Fruit fly (Drosophila melanogaster) whole organism, embryonic: Measurements from ENCODE around the gene CG42693.

ENCODE experiments used
- Bteb2 ChIP-seq: fragments of 200-800 bp; sonication (Bioruptor generic); optimal IDR thresholded peaks from 2 replicates; lab custom pipeline; 2016; ENCODE audit warnings: missing biosample characterization, missing genetic modification characterization
- CG10267 ChIP-seq: fragments of 200-800 bp; sonication (Bioruptor generic); optimal IDR thresholded peaks from 2 replicates; lab custom pipeline; 2018; ENCODE audit warnings: missing biosample characterization, mild to moderate bottlenecking, missing genetic modification characterization, moderate library complexity
- CG10979 ChIP-seq: fragments of 200-800 bp; sonication (Bioruptor generic); optimal IDR thresholded peaks from 2 replicates; lab custom pipeline; 2018; ENCODE audit warnings: missing biosample characterization, mild to moderate bottlenecking, missing genetic modification characterization, moderate library complexity
- CG12104 ChIP-seq: fragments of 200-800 bp; sonication (Bioruptor generic); optimal IDR thresholded peaks from 3 replicates; lab custom pipeline; 2016; ENCODE audit warnings: missing biosample characterization, missing genetic modification characterization
- CG12391 ChIP-seq: fragments of 200-800 bp; sonication (Bioruptor generic); optimal IDR thresholded peaks from 3 replicates; lab custom pipeline; 2018; ENCODE audit warnings: missing biosample characterization, mild to moderate bottlenecking, missing genetic modification characterization, moderate library complexity
- CG14860 ChIP-seq: fragments of 200-800 bp; sonication (Bioruptor generic); IDR thresholded peaks from 3 replicates; pipeline ENCODE4 v1.3.6; 2022; ENCODE audit warnings: missing biosample characterization, missing genetic modification characterization; ENCODE audit not compliant: partially characterized antibody
- CG15601 ChIP-seq: fragments of 200-800 bp; sonication (Bioruptor generic); optimal IDR thresholded peaks from 3 replicates; lab custom pipeline; 2019; ENCODE audit warnings: missing biosample characterization, mild to moderate bottlenecking, missing genetic modification characterization, moderate library complexity
- CG1603 ChIP-seq: fragments of 200-800 bp; sonication (Bioruptor generic); optimal IDR thresholded peaks from 2 replicates; lab custom pipeline; 2019; ENCODE audit warnings: missing biosample characterization, mild to moderate bottlenecking, missing genetic modification characterization, moderate library complexity
- CG16779 ChIP-seq: fragments of 200-800 bp; sonication (Bioruptor generic); IDR thresholded peaks from 2 replicates; pipeline ENCODE4 v1.3.6; 2022; ENCODE audit warnings: missing biosample characterization, missing genetic modification characterization
- CG32772 ChIP-seq: fragments of 200-800 bp; sonication (Bioruptor generic); IDR thresholded peaks from 2 replicates; pipeline ENCODE4 v1.3.6; 2022; ENCODE audit warnings: missing biosample characterization, missing genetic modification characterization
- CG3847 ChIP-seq: fragments of 200-800 bp; sonication (Bioruptor generic); IDR thresholded peaks from 2 replicates; pipeline ENCODE4 v1.3.6; 2022; ENCODE audit warnings: missing biosample characterization, missing genetic modification characterization
- CG4360 ChIP-seq: fragments of 200-800 bp; sonication (Bioruptor generic); IDR thresholded peaks from 2 replicates; pipeline ENCODE4 v1.3.6; 2022; ENCODE audit warnings: missing biosample characterization, missing genetic modification characterization
- CG4424 ChIP-seq: fragments of 200-800 bp; sonication (Bioruptor generic); optimal IDR thresholded peaks from 3 replicates; lab custom pipeline; 2016; ENCODE audit warnings: missing biosample characterization, missing genetic modification characterization
- CG6689 ChIP-seq: fragments of 200-800 bp; sonication (Bioruptor generic); IDR thresholded peaks from 2 replicates; pipeline ENCODE4 v1.3.6; 2022; ENCODE audit warnings: missing biosample characterization, missing genetic modification characterization
- CG8089 ChIP-seq: fragments of 200-800 bp; sonication (Bioruptor generic); optimal IDR thresholded peaks from 3 replicates; lab custom pipeline; 2016; ENCODE audit warnings: missing biosample characterization, missing genetic modification characterization
- Chrac-16 ChIP-seq: fragments of 200-800 bp; sonication (Bioruptor generic); optimal IDR thresholded peaks from 3 replicates; lab custom pipeline; 2016; ENCODE audit warnings: missing biosample characterization, missing genetic modification characterization
- CoRest ChIP-seq: fragments of 200-800 bp; sonication (Bioruptor generic); optimal IDR thresholded peaks from 3 replicates; lab custom pipeline; 2018; ENCODE audit warnings: missing biosample characterization, mild to moderate bottlenecking, missing genetic modification characterization, moderate library complexity
- E2f1 ChIP-seq: fragments of 200-800 bp; sonication (Bioruptor generic); IDR thresholded peaks from 2 replicates; pipeline ENCODE4 v1.3.6; 2022; ENCODE audit warnings: missing biosample characterization, missing genetic modification characterization
- Hsf ChIP-seq: fragments of 200-800 bp; sonication (Bioruptor generic); optimal IDR thresholded peaks from 3 replicates; lab custom pipeline; 2016; ENCODE audit warnings: missing biosample characterization, missing genetic modification characterization
- Jarid2 ChIP-seq: fragments of 200-800 bp; sonication (Bioruptor generic); optimal IDR thresholded peaks from 3 replicates; lab custom pipeline; 2017; ENCODE audit warnings: mild to moderate bottlenecking, missing biosample characterization, missing genetic modification reagents, missing genetic modification characterization
- Nf-YC ChIP-seq: fragments of 200-800 bp; optimal IDR thresholded peaks from 3 replicates; lab custom pipeline; 2019; ENCODE audit warnings: missing biosample characterization, mild to moderate bottlenecking, missing genetic modification characterization, moderate library complexity
- Ssrp ChIP-seq: fragments of 200-800 bp; sonication (Bioruptor generic); optimal IDR thresholded peaks from 2 replicates; lab custom pipeline; 2018; ENCODE audit warnings: missing biosample characterization, mild to moderate bottlenecking, missing genetic modification characterization, moderate library complexity
- Vsx1 ChIP-seq: fragments of 200-800 bp; sonication (Bioruptor generic); optimal IDR thresholded peaks from 2 replicates; lab custom pipeline; 2017; ENCODE audit warnings: missing biosample characterization, mild to moderate bottlenecking, missing genetic modification characterization, missing genetic modification reagents
- az2 ChIP-seq: fragments of 200-800 bp; sonication (Bioruptor generic); optimal IDR thresholded peaks from 3 replicates; lab custom pipeline; 2016; ENCODE audit warnings: missing biosample characterization, missing genetic modification characterization
- bbx ChIP-seq: fragments of 200-800 bp; sonication (Bioruptor generic); IDR thresholded peaks from 2 replicates; pipeline ENCODE4 v1.3.6; 2022; ENCODE audit warnings: missing biosample characterization, missing genetic modification characterization; ENCODE audit not compliant: partially characterized antibody
- bcd ChIP-seq: fragments of 200-800 bp; sonication (Bioruptor generic); optimal IDR thresholded peaks from 2 replicates; lab custom pipeline; 2017; ENCODE audit warnings: missing biosample characterization, mild to moderate bottlenecking, missing genetic modification characterization
- bsh ChIP-seq, 2 experiments: fragments of 200-800 bp; sonication (Bioruptor generic); optimal IDR thresholded peaks; 2 replicates each; lab custom pipeline; 2017 to 2018; ENCODE audit warnings: mild to moderate bottlenecking in 2 of 2, missing biosample characterization in 2 of 2, missing genetic modification characterization in 2 of 2, moderate library complexity in 1 of 2
- corto ChIP-seq: fragments of 200-800 bp; sonication (Bioruptor generic); optimal IDR thresholded peaks from 2 replicates; lab custom pipeline; 2016; ENCODE audit warnings: missing biosample characterization, mild to moderate bottlenecking, missing genetic modification characterization, moderate library complexity
- dm ChIP-seq: fragments of 200-800 bp; sonication (Bioruptor generic); optimal IDR thresholded peaks from 3 replicates; lab custom pipeline; 2016; ENCODE audit warnings: missing biosample characterization, missing genetic modification characterization
- dmrt99B ChIP-seq: fragments of 200-800 bp; sonication (Bioruptor generic); optimal IDR thresholded peaks from 2 replicates; lab custom pipeline; 2018; ENCODE audit warnings: missing biosample characterization, mild to moderate bottlenecking, missing genetic modification characterization, moderate library complexity
- fd102C ChIP-seq: fragments of 200-800 bp; sonication (Bioruptor generic); optimal IDR thresholded peaks from 2 replicates; lab custom pipeline; 2018; ENCODE audit warnings: missing biosample characterization, mild to moderate bottlenecking, missing genetic modification characterization, moderate library complexity
- gce ChIP-seq: fragments of 200-800 bp; sonication (Bioruptor generic); IDR thresholded peaks from 3 replicates; pipeline ENCODE4 v1.3.6; 2022; ENCODE audit warnings: missing biosample characterization, missing genetic modification characterization
- kay ChIP-seq: fragments of 200-800 bp; sonication (Bioruptor generic); optimal IDR thresholded peaks from 2 replicates; lab custom pipeline; 2016; ENCODE audit warnings: missing biosample characterization, missing genetic modification characterization
- kni ChIP-seq: fragments of 200-800 bp; sonication (Bioruptor generic); optimal IDR thresholded peaks from 3 replicates; lab custom pipeline; 2017; ENCODE audit warnings: mild to moderate bottlenecking, missing biosample characterization, missing genetic modification reagents, missing genetic modification characterization
- row ChIP-seq: fragments of 200-800 bp; sonication (Bioruptor generic); IDR thresholded peaks from 3 replicates; pipeline ENCODE4 v1.3.6; 2022; ENCODE audit warnings: missing biosample characterization, missing genetic modification characterization
- sens ChIP-seq: fragments of 200-800 bp; sonication (Bioruptor generic); peaks from one replicate; lab custom pipeline; 2016; ENCODE audit warnings: missing biosample characterization, missing genetic modification characterization
- unpg ChIP-seq: fragments of 200-800 bp; sonication (Bioruptor generic); optimal IDR thresholded peaks from 3 replicates; lab custom pipeline; 2018; ENCODE audit warnings: missing biosample characterization, mild to moderate bottlenecking, missing genetic modification characterization, moderate library complexity
- usp ChIP-seq: fragments of >200 bp; optimal IDR thresholded peaks from 2 replicates; lab custom pipeline; 2017; ENCODE audit warnings: missing biosample characterization, missing genetic modification characterization
- zf30C ChIP-seq: fragments of 200-800 bp; sonication (Bioruptor generic); optimal IDR thresholded peaks from 3 replicates; lab custom pipeline; 2018; ENCODE audit warnings: missing biosample characterization, mild to moderate bottlenecking, missing genetic modification characterization

Gene CG42693

dm6 chr3R:31712585-31712984 is 4.4 kb upstream of the CG42693 start (continued):
- TF ChIP-seq bcd (GFP tag; lab: Kevin White, UChicago), result peak; percentile 2
- TF ChIP-seq dmrt99B (tag; lab: Kevin White, UChicago), result peak; percentile 17
- TF ChIP-seq CG4424 (GFP tag; lab: Kevin White, UChicago), result peak; percentile 8
- no peak for TF ChIP-seq fd102C (GFP tag; lab: Kevin White, UChicago)
- no peak for TF ChIP-seq kay (GFP tag; lab: Kevin White, UChicago)
- TF ChIP-seq kni, result no peak
- no peak for TF ChIP-seq dm (GFP tag; lab: Kevin White, UChicago)
- peak; percentile 36; the same call in 2 of the 3 replicates for TF ChIP-seq row (GFP tag; lab: Robert Waterston, UW)
- TF ChIP-seq sens, result peak; percentile 84
- TF ChIP-seq CG4360 (GFP tag; lab: Robert Waterston, UW), result peak; percentile 34
- TF ChIP-seq CoRest (tag; lab: Kevin White, UChicago), result peak; percentile 27
- TF ChIP-seq CG32772 (GFP tag; lab: Robert Waterston, UW), result no peak
- TF ChIP-seq Jarid2 (GFP tag; lab: Kevin White, UChicago), result no peak
- peak; percentile 30 for TF ChIP-seq unpg
- no peak for TF ChIP-seq Vsx1 (GFP tag; lab: Kevin White, UChicago)
- no peak for TF ChIP-seq Chrac-16
- peak; percentile 58 for TF ChIP-seq CG1603 (tag; lab: Kevin White, UChicago)
- peak; percentile 10 for TF ChIP-seq az2 (GFP tag; lab: Kevin White, UChicago)
- TF ChIP-seq CG6689 (GFP tag; lab: Robert Waterston, UW), result no peak
- no peak for TF ChIP-seq CG8089 (GFP tag; lab: Kevin White, UChicago)
- TF ChIP-seq Hsf, result no peak
- peak; percentile 52 for TF ChIP-seq CG15601 (tag; lab: Kevin White, UChicago)
- 0 out of 3 replicates have a peak, but pooled peaks have one; percentile 19 for TF ChIP-seq gce (GFP tag; lab: Robert Waterston, UW)
- TF ChIP-seq Bteb2 (GFP tag; lab: Kevin White, UChicago), result no peak
- TF ChIP-seq E2f1 (GFP tag; lab: Robert Waterston, UW), result no peak
- TF ChIP-seq CG10979 (tag; lab: Kevin White, UChicago), result peak; percentile 55
- TF ChIP-seq CG10267 (tag; lab: Kevin White, UChicago), result peak; percentile 1
- peak; percentile 19 for TF ChIP-seq CG12391 (tag; lab: Kevin White, UChicago)
- peak; percentile 13 for TF ChIP-seq Ssrp (tag; lab: Kevin White, UChicago)
- TF ChIP-seq usp, result no peak
- TF ChIP-seq bbx (GFP tag; lab: Robert Waterston, UW), result no peak
- no peak for TF ChIP-seq CG12104
- no peak for TF ChIP-seq CG14860 (GFP tag; lab: Robert Waterston, UW)
- TF ChIP-seq bsh (GFP tag; optimal IDR thresholded peaks at IDR 0.05; lab: Kevin White, UChicago), result peak in 1 of 2 experiments; percentile 45
- no peak for TF ChIP-seq corto (GFP tag; lab: Kevin White, UChicago)
- no peak for TF ChIP-seq CG16779 (GFP tag; lab: Robert Waterston, UW)
- TF ChIP-seq Nf-YC (tag; lab: Kevin White, UChicago), result no peak
- TF ChIP-seq CG3847 (GFP tag; lab: Robert Waterston, UW), result no peak
- peak; percentile 73 for TF ChIP-seq zf30C (GFP tag; lab: Kevin White, UChicago)
